Worm (Caenorhabditis elegans) whole organism, young adult: ENCODE measurements around the gene F59A7.12.

Experiments
- F57A8.1 ChIP-seq: fragments of 200-800 bp; sonication (Bioruptor generic); optimal IDR thresholded peaks from 2 replicates; lab custom pipeline; 2018; ENCODE audit warnings: mild to moderate bottlenecking, missing genetic modification characterization, moderate library complexity, missing compliant biosample characterization
- ceh-100 ChIP-seq: fragments of 200-800 bp; sonication (Bioruptor generic); IDR thresholded peaks from 2 replicates; pipeline ENCODE4 v1.3.6; 2022; ENCODE audit warnings: missing genetic modification reagents, missing genetic modification characterization, missing compliant biosample characterization
- ceh-91 ChIP-seq: fragments of 200-800 bp; sonication (Bioruptor generic); IDR thresholded peaks from 2 replicates; pipeline ENCODE4 v1.3.6; 2022; ENCODE audit warnings: missing genetic modification reagents, missing genetic modification characterization, missing compliant biosample characterization
- gei-17 ChIP-seq: fragments of 200-800 bp; sonication (Bioruptor generic); optimal IDR thresholded peaks from 2 replicates; lab custom pipeline; 2018; ENCODE audit warnings: mild to moderate bottlenecking, missing genetic modification characterization, missing compliant biosample characterization
- nhr-27 ChIP-seq: fragments of 200-800 bp; sonication (Bioruptor generic); optimal IDR thresholded peaks from 2 replicates; lab custom pipeline; 2018; ENCODE audit warnings: mild to moderate bottlenecking, missing genetic modification characterization, moderate library complexity, missing compliant biosample characterization
- pha-4 ChIP-seq: fragments of 150-350 bp; sonication (generic microtip); optimal IDR thresholded peaks from 2 replicates; lab custom pipeline; 2014; ENCODE audit warnings: missing biosample characterization, missing genetic modification reagents, missing genetic modification characterization
- tlf-1 ChIP-seq: fragments of 200-800 bp; sonication (Bioruptor generic); optimal IDR thresholded peaks from 2 replicates; lab custom pipeline; 2018; ENCODE audit warnings: mild to moderate bottlenecking, missing genetic modification characterization, missing compliant biosample characterization
- ztf-26 ChIP-seq: sonication (generic microtip); optimal IDR thresholded peaks from 2 replicates; lab custom pipeline; 2017; ENCODE audit warnings: missing genetic modification characterization, missing compliant biosample characterization

DNA sequence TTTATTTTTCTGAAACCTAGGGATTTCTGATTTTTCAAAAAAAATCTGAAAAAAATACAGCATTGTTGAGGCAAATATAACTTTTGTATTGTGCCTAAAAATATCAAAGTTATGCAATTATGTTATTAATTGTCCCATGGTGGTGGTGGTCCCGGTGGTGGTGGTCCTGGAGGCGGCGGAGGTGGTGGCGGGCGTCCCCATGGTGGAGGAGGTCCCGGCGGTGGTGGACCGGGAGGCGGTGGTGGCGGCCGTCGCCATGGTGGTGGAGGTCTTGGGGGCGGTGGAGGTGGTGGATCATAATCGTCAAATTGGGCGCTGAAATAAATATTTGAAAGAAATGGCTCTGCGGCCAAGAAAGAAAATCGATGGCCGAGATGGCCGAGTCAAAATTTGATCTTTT is 20.8 kb downstream of the F59A7.12 start:
- TF ChIP-seq pha-4 (tag; lab: Kevin White, UChicago) (no peak), ztf-26 (no peak), nhr-27 (tag; lab: Kevin White, UChicago) (no peak), gei-17 (GFP tag; lab: Kevin White, UChicago) (no peak), ceh-91 (GFP tag; lab: Robert Waterston, UW) (no peak), tlf-1 (GFP tag; lab: Kevin White, UChicago) (no peak), ceh-100 (no peak), F57A8.1 (GFP tag; lab: Kevin White, UChicago) (no peak)
